Fruit fly (Drosophila melanogaster) whole organism, embryonic: Measurements from ENCODE around the gene CG10581.

Experiments used
- CG12744 ChIP-seq: fragments of 200-800 bp; sonication (Bioruptor generic); optimal IDR thresholded peaks from 2 replicates; lab custom pipeline; 2016; ENCODE audit warnings: missing biosample characterization, missing genetic modification characterization
- CG13123 ChIP-seq: fragments of 200-800 bp; sonication (Bioruptor generic); optimal IDR thresholded peaks from 2 replicates; lab custom pipeline; 2016; ENCODE audit warnings: missing biosample characterization, missing genetic modification characterization
- HLH3B ChIP-seq: fragments of 200-800 bp; sonication (Bioruptor generic); IDR thresholded peaks from 2 replicates; pipeline ENCODE4 v1.3.6; 2022; ENCODE audit warnings: missing biosample characterization, missing genetic modification characterization

DNA sequence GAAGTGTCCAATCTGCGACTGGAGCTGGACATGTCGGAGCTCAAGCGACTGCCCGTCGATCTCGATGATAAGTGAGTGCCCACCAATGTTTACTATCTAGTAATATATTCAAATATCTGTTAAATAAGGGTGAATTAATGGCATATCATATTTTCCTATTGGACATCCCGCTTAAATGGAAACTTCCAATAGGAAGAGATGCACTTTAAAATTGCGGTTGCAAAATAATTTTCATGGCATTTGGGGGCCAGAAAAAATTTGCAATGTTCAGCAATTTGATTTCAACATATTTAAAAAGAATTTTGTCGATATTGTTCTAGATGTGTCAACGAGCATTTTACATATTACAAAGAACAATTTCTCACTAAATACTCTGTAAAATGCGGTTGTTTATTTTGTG is 1.2 kb upstream of the CG10581 start:
- TF ChIP-seq CG12744 (GFP tag; lab: Kevin White, UChicago) (no peak), HLH3B (GFP tag; lab: Robert Waterston, UW) (no peak), CG13123 (GFP tag; lab: Kevin White, UChicago) (no peak)
